Worm (Caenorhabditis elegans): ENCODE results near the gene Y39G8B.10.

DNA sequence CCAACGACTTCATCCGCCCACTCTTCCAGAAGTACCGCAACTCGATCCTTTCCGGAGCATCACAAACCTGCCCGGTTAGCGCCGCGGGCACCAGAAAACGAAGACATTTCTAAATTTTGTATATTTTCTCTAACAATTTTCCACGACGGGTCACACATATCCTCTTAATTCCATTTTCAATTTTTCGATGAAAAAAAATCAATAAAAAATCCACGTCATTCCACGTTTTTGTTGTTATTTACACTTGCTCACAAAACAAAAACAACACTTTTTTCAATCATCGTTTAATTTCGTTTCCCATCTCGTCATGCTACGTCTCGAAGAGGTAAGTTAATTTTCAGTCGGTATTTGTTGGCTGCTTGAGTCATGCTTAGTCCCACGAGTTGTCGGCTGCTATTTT, 25.4 kb upstream of the Y39G8B.10 start, which contains the start of gene F01D5.7:
- TF ChIP-seq ceh-24 (tag; optimal IDR thresholded peaks at IDR 0.05), result no peak
- no peak for TF ChIP-seq ceh-18 (tag; optimal IDR thresholded peaks at IDR 0.05)
- TF ChIP-seq hlh-6 (tag; optimal IDR thresholded peaks at IDR 0.05), result no peak
- TF ChIP-seq C08G9.2 (tag; optimal IDR thresholded peaks at IDR 0.05), result no peak
- TF ChIP-seq gmeb-2 (tag; optimal IDR thresholded peaks at IDR 0.05), result no peak

Data from whole organism, late embryonic.